Fruit fly (Drosophila melanogaster) whole organism, prepupa: Measurements from ENCODE around the gene CG43845.

ENCODE experiments used
- Blimp-1 ChIP-seq: fragments of 200-800 bp; sonication (Bioruptor generic); optimal IDR thresholded peaks from 3 replicates; lab custom pipeline; 2017; ENCODE audit warnings: missing biosample characterization, missing genetic modification characterization, mild to moderate bottlenecking, moderate library complexity, missing genetic modification reagents
- CG10631 ChIP-seq: fragments of 200-800 bp; sonication (Bioruptor generic); optimal IDR thresholded peaks from 2 replicates; lab custom pipeline; 2016; ENCODE audit warnings: missing biosample characterization, missing genetic modification characterization
- CG10669 ChIP-seq: fragments of 200-800 bp; sonication (Bioruptor generic); optimal IDR thresholded peaks from 3 replicates; lab custom pipeline; 2018; ENCODE audit warnings: missing biosample characterization, mild to moderate bottlenecking, missing genetic modification characterization, moderate library complexity
- CG11294 ChIP-seq: fragments of 200-800 bp; sonication (Bioruptor generic); IDR thresholded peaks from 2 replicates; pipeline ENCODE4 v1.3.6; 2022; ENCODE audit warnings: missing biosample characterization, missing genetic modification characterization
- CG11762 ChIP-seq: fragments of 200-800 bp; sonication (Bioruptor generic); optimal IDR thresholded peaks from 3 replicates; lab custom pipeline; 2016; ENCODE audit warnings: missing biosample characterization, missing genetic modification characterization; ENCODE audit not compliant: insufficient read depth
- CG11902 ChIP-seq: fragments of 200-800 bp; sonication (Bioruptor generic); optimal IDR thresholded peaks from 3 replicates; lab custom pipeline; 2016; ENCODE audit warnings: missing biosample characterization, missing genetic modification characterization
- CG1621 ChIP-seq: fragments of 200-800 bp; sonication (Bioruptor generic); optimal IDR thresholded peaks from 3 replicates; lab custom pipeline; 2018; ENCODE audit warnings: missing biosample characterization, mild to moderate bottlenecking, missing genetic modification characterization
- CG3032 ChIP-seq: fragments of 200-800 bp; optimal IDR thresholded peaks from 2 replicates; lab custom pipeline; 2019; ENCODE audit warnings: missing biosample characterization, mild to moderate bottlenecking, missing genetic modification characterization, moderate library complexity
- CG32006 ChIP-seq: fragments of 200-800 bp; sonication (Bioruptor generic); optimal IDR thresholded peaks from 3 replicates; lab custom pipeline; 2017; ENCODE audit warnings: missing biosample characterization, mild to moderate bottlenecking, missing genetic modification characterization
- CG34406 ChIP-seq: fragments of 200-800 bp; sonication (Bioruptor generic); optimal IDR thresholded peaks from 3 replicates; lab custom pipeline; 2016; ENCODE audit warnings: missing biosample characterization, missing genetic modification characterization
- CG3919 ChIP-seq: fragments of 200-800 bp; sonication (Bioruptor generic); optimal IDR thresholded peaks from 3 replicates; lab custom pipeline; 2016; ENCODE audit warnings: missing biosample characterization, missing genetic modification characterization
- CG6163 ChIP-seq: fragments of 200-800 bp; sonication (Bioruptor generic); IDR thresholded peaks from 3 replicates; pipeline ENCODE4 v1.3.6; 2022; ENCODE audit warnings: missing biosample characterization, missing genetic modification characterization
- CG6276 ChIP-seq: fragments of 200-800 bp; sonication (Bioruptor generic); optimal IDR thresholded peaks from 2 replicates; lab custom pipeline; 2017; ENCODE audit warnings: missing biosample characterization, mild to moderate bottlenecking, missing genetic modification characterization
- CG6792 ChIP-seq: fragments of 200-800 bp; sonication (Bioruptor generic); optimal IDR thresholded peaks from 3 replicates; lab custom pipeline; 2016; ENCODE audit warnings: missing biosample characterization, missing genetic modification characterization
- CG6808 ChIP-seq: fragments of 200-800 bp; sonication (Bioruptor generic); optimal IDR thresholded peaks from 3 replicates; lab custom pipeline; 2017; ENCODE audit warnings: missing biosample characterization, missing genetic modification characterization, mild to moderate bottlenecking, moderate library complexity, missing genetic modification reagents
- CG8119 ChIP-seq: fragments of 200-800 bp; sonication (Bioruptor generic); IDR thresholded peaks from 3 replicates; pipeline ENCODE4 v1.3.6; 2022; ENCODE audit warnings: missing biosample characterization, missing genetic modification characterization
- CG9139 ChIP-seq: fragments of 200-800 bp; sonication (Bioruptor generic); optimal IDR thresholded peaks from 3 replicates; lab custom pipeline; 2017; ENCODE audit warnings: missing biosample characterization, mild to moderate bottlenecking, missing genetic modification characterization
- Eip75B ChIP-seq: fragments of 200-800 bp; sonication (Bioruptor generic); optimal IDR thresholded peaks from 3 replicates; lab custom pipeline; 2016; ENCODE audit warnings: missing biosample characterization, missing genetic modification characterization
- Eip78C ChIP-seq: fragments of 200-800 bp; sonication (Bioruptor generic); peaks from one replicate; lab custom pipeline; 2016; ENCODE audit warnings: missing biosample characterization, missing genetic modification characterization
- Ets96B ChIP-seq: fragments of 200-800 bp; optimal IDR thresholded peaks from 2 replicates; lab custom pipeline; 2019; ENCODE audit warnings: missing biosample characterization, mild to moderate bottlenecking, missing genetic modification characterization, moderate library complexity
- Gug ChIP-seq: fragments of 200-800 bp; sonication (Bioruptor generic); IDR thresholded peaks from 2 replicates; pipeline ENCODE4 v1.3.6; 2022; ENCODE audit warnings: missing biosample characterization, missing genetic modification characterization
- Hr38 ChIP-seq: sonication (Bioruptor generic); optimal IDR thresholded peaks from 2 replicates; lab custom pipeline; 2016; ENCODE audit warnings: missing biosample characterization, missing genetic modification characterization
- Hr39 ChIP-seq: fragments of 200-800 bp; sonication (Bioruptor generic); optimal IDR thresholded peaks from 2 replicates; lab custom pipeline; 2016; ENCODE audit warnings: missing biosample characterization, missing genetic modification characterization
- Hr4 ChIP-seq: fragments of 200-800 bp; sonication (Bioruptor generic); optimal IDR thresholded peaks from 3 replicates; lab custom pipeline; 2016; ENCODE audit warnings: missing biosample characterization, missing genetic modification characterization
- Lpt ChIP-seq: fragments of 200-800 bp; sonication (Bioruptor generic); optimal IDR thresholded peaks from 3 replicates; lab custom pipeline; 2016; ENCODE audit warnings: missing biosample characterization, missing genetic modification characterization
- OdsH ChIP-seq: fragments of 200-800 bp; sonication (Bioruptor generic); optimal IDR thresholded peaks from 3 replicates; lab custom pipeline; 2016; ENCODE audit warnings: missing biosample characterization, missing genetic modification characterization
- Smox ChIP-seq: fragments of 200-800 bp; sonication (Bioruptor generic); optimal IDR thresholded peaks from 3 replicates; lab custom pipeline; 2016; ENCODE audit warnings: missing biosample characterization, missing genetic modification characterization
- Sox14 ChIP-seq: fragments of 200-800 bp; sonication (Bioruptor generic); optimal IDR thresholded peaks from 3 replicates; lab custom pipeline; 2016; ENCODE audit warnings: missing biosample characterization, missing genetic modification characterization
- Sox15 ChIP-seq: fragments of 200-800 bp; sonication (Bioruptor generic); optimal IDR thresholded peaks from 3 replicates; lab custom pipeline; 2016; ENCODE audit warnings: missing biosample characterization, missing genetic modification characterization
- achi ChIP-seq: fragments of 200-800 bp; sonication (Bioruptor generic); optimal IDR thresholded peaks from 3 replicates; lab custom pipeline; 2016; ENCODE audit warnings: missing biosample characterization, missing genetic modification characterization
- cyc ChIP-seq: fragments of 200-800 bp; sonication (Bioruptor generic); optimal IDR thresholded peaks from 3 replicates; lab custom pipeline; 2016; ENCODE audit warnings: missing biosample characterization, missing genetic modification characterization
- dac ChIP-seq: fragments of 200-800 bp; sonication (Bioruptor generic); optimal IDR thresholded peaks from 2 replicates; lab custom pipeline; 2017; ENCODE audit warnings: missing biosample characterization, mild to moderate bottlenecking, missing genetic modification characterization
- dsx ChIP-seq: fragments of 200-800 bp; optimal IDR thresholded peaks from 3 replicates; lab custom pipeline; 2019; ENCODE audit warnings: missing biosample characterization, mild to moderate bottlenecking, missing genetic modification characterization, moderate library complexity; ENCODE audit not compliant: poor library complexity, severe bottlenecking
- eg ChIP-seq: fragments of 200-800 bp; sonication (Bioruptor generic); IDR thresholded peaks from 3 replicates; pipeline ENCODE4 v1.3.6; 2022; ENCODE audit warnings: missing biosample characterization, missing genetic modification characterization
- esn ChIP-seq: fragments of 200-800 bp; sonication (Bioruptor generic); optimal IDR thresholded peaks from 2 replicates; lab custom pipeline; 2016; ENCODE audit warnings: missing biosample characterization, mild to moderate bottlenecking, missing genetic modification characterization, moderate library complexity
- fd59A ChIP-seq: fragments of 200-800 bp; sonication (Bioruptor generic); optimal IDR thresholded peaks from 2 replicates; lab custom pipeline; 2017; ENCODE audit warnings: missing biosample characterization, mild to moderate bottlenecking, missing genetic modification characterization, missing genetic modification reagents
- net ChIP-seq: fragments of 200-800 bp; sonication (Bioruptor generic); optimal IDR thresholded peaks from 3 replicates; lab custom pipeline; 2016; ENCODE audit warnings: missing biosample characterization, missing genetic modification characterization
- pdm3 ChIP-seq: fragments of 200-800 bp; sonication (Bioruptor generic); optimal IDR thresholded peaks from 3 replicates; lab custom pipeline; 2016; ENCODE audit warnings: missing biosample characterization, missing genetic modification characterization
- salr ChIP-seq, 2 experiments: fragments of 200-800 bp; sonication (Bioruptor generic); optimal IDR thresholded peaks; 3 replicates each; lab custom pipeline; 2016 to 2018; ENCODE audit warnings: missing biosample characterization in 2 of 2, missing genetic modification characterization in 2 of 2, mild to moderate bottlenecking in 1 of 2
- spab ChIP-seq: fragments of 200-800 bp; sonication (Bioruptor generic); optimal IDR thresholded peaks from 2 replicates; lab custom pipeline; 2017; ENCODE audit warnings: missing biosample characterization, mild to moderate bottlenecking, missing genetic modification characterization, missing genetic modification reagents
- svp ChIP-seq: fragments of 200-800 bp; sonication (Bioruptor generic); peaks from one replicate; lab custom pipeline; 2016; ENCODE audit warnings: missing biosample characterization, missing genetic modification characterization
- topi ChIP-seq: fragments of 200-800 bp; sonication (Bioruptor generic); optimal IDR thresholded peaks from 3 replicates; lab custom pipeline; 2016; ENCODE audit warnings: missing biosample characterization, missing genetic modification characterization
- vri ChIP-seq: fragments of 200-800 bp; sonication (Bioruptor generic); optimal IDR thresholded peaks from 3 replicates; lab custom pipeline; 2016; ENCODE audit warnings: missing biosample characterization, mild to moderate bottlenecking, missing genetic modification characterization

CG43845 gene

DNA sequence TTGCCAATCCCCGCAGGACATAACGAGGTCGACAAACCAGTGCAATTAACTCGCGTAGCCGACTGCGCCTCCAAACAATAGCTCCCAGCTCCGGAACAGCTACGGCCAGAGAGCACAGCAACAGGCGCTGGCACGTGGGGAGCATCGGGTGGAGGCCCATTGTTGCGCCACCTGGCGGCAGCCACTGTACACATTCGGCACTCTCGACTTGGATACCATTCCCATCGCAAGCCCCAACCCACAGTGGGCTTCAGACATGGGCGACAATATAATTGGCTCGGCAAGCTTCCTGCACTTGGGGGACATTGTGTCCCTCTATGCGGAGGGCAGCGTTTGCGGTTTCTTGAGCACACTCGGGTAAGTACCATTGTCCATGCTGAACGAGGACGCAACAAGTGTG, 4.6 kb upstream of the CG43845 start:
- TF ChIP-seq esn (GFP tag; lab: Kevin White, UChicago), result no peak
- no peak for TF ChIP-seq CG6792 (GFP tag; lab: Kevin White, UChicago)
- no peak for TF ChIP-seq vri

DNA sequence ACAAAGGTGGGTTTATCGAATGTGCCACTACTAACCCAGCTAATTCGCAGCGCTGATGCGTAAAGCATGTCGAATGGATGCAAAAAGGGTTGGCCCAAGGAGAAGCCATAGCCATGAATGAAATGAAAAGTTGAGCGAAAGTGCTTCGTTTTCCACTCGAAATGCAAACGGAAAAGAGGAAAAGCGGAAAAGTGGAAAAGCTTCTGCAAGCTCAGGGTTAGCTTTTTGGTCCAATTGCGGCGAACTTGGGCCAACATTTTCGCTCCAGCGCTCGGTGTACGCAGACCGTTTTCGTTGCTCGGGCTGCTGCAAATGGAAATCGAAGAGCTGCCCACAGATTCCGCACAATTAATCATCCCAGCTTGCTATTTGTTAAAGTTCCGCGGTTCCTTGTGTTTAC, 1.9 kb upstream of the CG43845 start:
- TF ChIP-seq CG3032 (tag; lab: Kevin White, UChicago), result no peak

- TF ChIP-seq Hr4 (GFP tag; lab: Kevin White, UChicago) (peak; percentile 31), CG11294 (no peak), CG11902 (GFP tag; lab: Kevin White, UChicago) (no peak), net (no peak), CG34406 (GFP tag; lab: Kevin White, UChicago) (no peak), Lpt (GFP tag; lab: Kevin White, UChicago) (no peak), Eip78C (GFP tag; lab: Kevin White, UChicago) (peak; percentile 52), CG6792 (GFP tag; lab: Kevin White, UChicago) (no peak), CG10669 (GFP tag; lab: Kevin White, UChicago) (no peak), achi (GFP tag; lab: Kevin White, UChicago) (no peak)
Measured at dm6 chr3R:5520566-5520965, 2.4 kb downstream of the CG43845 start.

DNA sequence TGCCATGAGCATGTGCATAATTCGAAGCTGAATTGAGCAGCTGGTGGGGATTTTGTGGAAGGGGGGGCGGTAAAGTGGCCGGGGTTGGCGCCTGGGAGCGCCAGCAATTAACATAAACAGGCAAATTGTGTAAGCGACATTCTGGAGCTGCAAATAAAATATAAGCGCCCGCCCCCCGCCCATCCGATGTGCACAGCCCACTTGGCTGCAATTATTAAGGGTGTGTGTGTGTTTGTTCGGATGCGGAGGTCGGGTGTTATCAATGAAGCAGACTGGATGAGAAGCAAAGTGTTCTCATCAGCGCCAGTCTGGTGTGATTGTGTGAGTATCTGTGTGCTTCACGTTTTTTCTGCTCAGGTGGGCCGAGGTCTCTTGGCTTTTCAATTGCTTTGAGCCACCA, 3.1 kb downstream of the CG43845 start:
- peak; percentile 98 for TF ChIP-seq svp (GFP tag; lab: Kevin White, UChicago)
- no peak for TF ChIP-seq Hr38 (GFP tag; lab: Kevin White, UChicago)
- TF ChIP-seq fd59A (GFP tag; lab: Kevin White, UChicago), result no peak
- 0 out of 3 replicates have a peak, but pooled peaks have one; percentile 22 for TF ChIP-seq CG6163

- TF ChIP-seq dsx (peak; percentile 90), CG9139 (GFP tag; lab: Kevin White, UChicago) (no peak), Hr4 (GFP tag; lab: Kevin White, UChicago) (peak; percentile 71), salr (GFP tag; optimal IDR thresholded peaks at IDR 0.05; lab: Kevin White, UChicago) (peak; percentile 27 to 47), esn (GFP tag; lab: Kevin White, UChicago) (peak; percentile 72), CG11762 (GFP tag; lab: Kevin White, UChicago) (peak; percentile 11), CG32006 (GFP tag; lab: Kevin White, UChicago) (peak; percentile 78), CG3919 (peak; percentile 80), Sox15 (GFP tag; lab: Kevin White, UChicago) (peak; percentile 52), CG34406 (GFP tag; lab: Kevin White, UChicago) (peak; percentile 62), Sox14 (GFP tag; lab: Kevin White, UChicago) (peak; percentile 64), Gug (peak; percentile 43; the same call in 1 of the 2 replicates), CG11294 (peak; percentile 22; the same call in 1 of the 2 replicates), Smox (GFP tag; lab: Kevin White, UChicago) (peak; percentile 53), dac (GFP tag; lab: Kevin White, UChicago) (peak; percentile 43), Hr39 (peak; percentile 70), Hr38 (GFP tag; lab: Kevin White, UChicago) (no peak), CG8119 (GFP tag; lab: Robert Waterston, UW) (peak; percentile 61; the same call in 1 of the 3 replicates), CG10631 (GFP tag; lab: Kevin White, UChicago) (peak; percentile 68), Blimp-1 (GFP tag; lab: Kevin White, UChicago) (no peak), CG1621 (tag; lab: Kevin White, UChicago) (peak; percentile 41), CG6276 (GFP tag; lab: Kevin White, UChicago) (peak; percentile 62), topi (GFP tag; lab: Kevin White, UChicago) (peak; percentile 61), OdsH (peak; percentile 67), Eip75B (GFP tag; lab: Kevin White, UChicago) (peak; percentile 66), achi (GFP tag; lab: Kevin White, UChicago) (peak; percentile 65), CG6808 (GFP tag; lab: Kevin White, UChicago) (peak; percentile 65), svp (GFP tag; lab: Kevin White, UChicago) (peak; percentile 91), CG11902 (GFP tag; lab: Kevin White, UChicago) (peak; percentile 40), pdm3 (GFP tag; lab: Kevin White, UChicago) (peak; percentile 74), spab (GFP tag; lab: Kevin White, UChicago) (peak; percentile 49), cyc (GFP tag; lab: Kevin White, UChicago) (peak; percentile 60), eg (GFP tag; lab: Robert Waterston, UW) (peak; percentile 75), Ets96B (tag; lab: Kevin White, UChicago) (peak; percentile 40)
Measured at dm6 chr3R:5518627-5519026, 4.3 kb downstream of the CG43845 start.
